Fruit fly (Drosophila melanogaster): ENCODE results near the gene Cyp4e3.
A peak's percentile ranks its signal among the peaks of the same experiment; 100 is the strongest.

Gene Cyp4e3

DNA sequence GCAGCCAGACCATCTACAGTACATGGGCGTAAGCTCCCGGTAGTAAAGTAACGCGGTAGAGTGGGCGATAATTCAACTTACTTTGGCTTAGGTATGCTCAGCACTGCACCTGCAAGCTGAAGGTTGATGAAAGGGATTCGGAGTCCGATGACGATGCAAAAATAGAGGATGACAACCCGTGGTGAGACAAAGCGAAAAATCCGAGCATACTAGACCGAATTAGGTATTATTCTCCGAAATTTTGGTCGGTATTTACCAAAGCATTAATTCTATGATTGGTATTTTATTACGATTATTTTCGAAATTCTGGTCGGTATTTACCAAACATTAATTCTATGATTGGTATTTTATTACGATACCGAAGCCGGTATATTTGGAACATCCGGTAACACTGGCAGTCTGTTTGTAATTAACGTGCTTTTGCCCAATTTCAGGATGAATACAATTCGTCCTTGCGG, 40.7 kb upstream of the Cyp4e3 start, which contains the start of gene CG4036 (continued):
- TF ChIP-seq caup (GFP tag; optimal IDR thresholded peaks at IDR 0.05; ENCODE audit: severe bottlenecking) (no peak), ATbp (GFP tag; optimal IDR thresholded peaks at IDR 0.05) (no peak), ERR (GFP tag; optimal IDR thresholded peaks at IDR 0.05) (no peak), Sry-β (GFP tag; optimal IDR thresholded peaks at IDR 0.05) (no peak), az2 (GFP tag; optimal IDR thresholded peaks at IDR 0.05) (no peak), CG31441 (GFP tag; IDR thresholded peaks at IDR 0.05) (no peak), CG12942 (GFP tag; optimal IDR thresholded peaks at IDR 0.05) (no peak), CG9876 (GFP tag; optimal IDR thresholded peaks at IDR 0.05) (no peak), Antp (GFP tag; optimal IDR thresholded peaks at IDR 0.05) (no peak), CG1602 (GFP tag; optimal IDR thresholded peaks at IDR 0.05) (no peak), tgo (GFP tag; IDR thresholded peaks at IDR 0.05) (no peak), CG14014 (GFP tag; IDR thresholded peaks at IDR 0.05) (no peak), CG3847 (GFP tag; IDR thresholded peaks at IDR 0.05) (no peak), CG13287 (GFP tag; IDR thresholded peaks at IDR 0.05; ENCODE audit: partially characterized antibody) (peak; percentile 59), CG8290 (GFP tag; optimal IDR thresholded peaks at IDR 0.05) (no peak), CG8290 (tag; optimal IDR thresholded peaks at IDR 0.05) (peak in 1 of 2 experiments; percentile 54), CG7928 (GFP tag; optimal IDR thresholded peaks at IDR 0.05) (no peak), fd102C (GFP tag; optimal IDR thresholded peaks at IDR 0.05) (no peak), Hr51 (GFP tag; optimal IDR thresholded peaks at IDR 0.05) (no peak), D19A (tag; optimal IDR thresholded peaks at IDR 0.05) (no peak), phol (tag; optimal IDR thresholded peaks at IDR 0.05) (no peak), CG6175 (GFP tag; IDR thresholded peaks at IDR 0.05) (no peak), Hmx (GFP tag; optimal IDR thresholded peaks at IDR 0.05) (no peak), Doc2 (GFP tag; IDR thresholded peaks at IDR 0.05) (no peak), otp (GFP tag; IDR thresholded peaks at IDR 0.05) (no peak), CG5180 (GFP tag; optimal IDR thresholded peaks at IDR 0.05) (no peak), Dad (GFP tag; optimal IDR thresholded peaks at IDR 0.05) (no peak), CG4328 (GFP tag; optimal IDR thresholded peaks at IDR 0.05) (no peak), Dip2 (GFP tag; IDR thresholded peaks at IDR 0.05) (no peak), fd3F (GFP tag; optimal IDR thresholded peaks at IDR 0.05) (no peak), Myb (GFP tag; optimal IDR thresholded peaks at IDR 0.05) (peak; percentile 93), CG9609 (GFP tag; optimal IDR thresholded peaks at IDR 0.05) (no peak), CG10959 (GFP tag; IDR thresholded peaks at IDR 0.05) (no peak), lola (GFP tag; optimal IDR thresholded peaks at IDR 0.05) (no peak), CG6654 (GFP tag; optimal IDR thresholded peaks at IDR 0.05) (no peak), CG10209 (GFP tag; optimal IDR thresholded peaks at IDR 0.05) (no peak), CG11560 (tag; IDR thresholded peaks at IDR 0.05) (no peak), amos (GFP tag; IDR thresholded peaks at IDR 0.05; ENCODE audit: partially characterized antibody) (peak; percentile 30; the same call in 1 of the 2 replicates), CG11085 (GFP tag; IDR thresholded peaks at IDR 0.05) (no peak), bigmax (GFP tag; optimal IDR thresholded peaks at IDR 0.05) (no peak), CG3838 (GFP tag; optimal IDR thresholded peaks at IDR 0.05) (no peak), jumu (GFP tag; optimal IDR thresholded peaks at IDR 0.05) (no peak), CG10267 (tag; optimal IDR thresholded peaks at IDR 0.05) (peak; percentile 10), Ets65A (GFP tag) (no peak), Spps (tag; optimal IDR thresholded peaks at IDR 0.05) (no peak), slp2 (GFP tag; optimal IDR thresholded peaks at IDR 0.05) (no peak), Fer2 (tag; optimal IDR thresholded peaks at IDR 0.05) (no peak), CG11247 (GFP tag; IDR thresholded peaks at IDR 0.05) (no peak), Nf-YA (GFP tag; IDR thresholded peaks at IDR 0.05) (no peak), bab2 (GFP tag; optimal IDR thresholded peaks at IDR 0.05) (no peak), HHEX (GFP tag; optimal IDR thresholded peaks at IDR 0.05) (no peak), chm (GFP tag; IDR thresholded peaks at IDR 0.05) (no peak)

All from whole organism, embryonic.